Worm (Caenorhabditis elegans) whole organism, L4 larva: Measurements from ENCODE around the gene fut-6.

Source experiments
- D1046.2 ChIP-seq: fragments of 200-800 bp; sonication (Bioruptor generic); IDR thresholded peaks from 2 replicates; pipeline ENCODE4 v1.3.6; 2022; ENCODE audit warnings: missing genetic modification characterization, missing compliant biosample characterization
- F37D6.2 ChIP-seq: sonication (generic microtip); optimal IDR thresholded peaks from 2 replicates; lab custom pipeline; 2016; ENCODE audit warnings: mild to moderate bottlenecking, missing genetic modification characterization, missing compliant biosample characterization
- F49E8.2 ChIP-seq: sonication (generic microtip); optimal IDR thresholded peaks from 2 replicates; lab custom pipeline; 2016; ENCODE audit warnings: missing compliant biosample characterization, mild to moderate bottlenecking, missing genetic modification characterization, borderline replicate concordance
- R02D3.7 ChIP-seq: fragments of 150-350 bp; sonication (generic microtip); optimal IDR thresholded peaks from 3 replicates; lab custom pipeline; 2014; ENCODE audit warnings: missing biosample characterization, missing genetic modification characterization
- T26A8.4 ChIP-seq: fragments of 200-800 bp; sonication (Bioruptor generic); IDR thresholded peaks from 2 replicates; pipeline ENCODE4 v1.3.6; 2022; ENCODE audit warnings: missing genetic modification characterization, missing compliant biosample characterization
- Y105C5A.15 ChIP-seq: fragments of 200-800 bp; sonication (Bioruptor generic); IDR thresholded peaks from 2 replicates; pipeline ENCODE4 v1.3.6; 2022; ENCODE audit warnings: missing genetic modification characterization, missing compliant biosample characterization
- ZK546.5 ChIP-seq, 2 experiments: sonication (generic microtip); optimal IDR thresholded peaks; 2 replicates each; lab custom pipeline; 2017; ENCODE audit warnings: missing biosample characterization in 2 of 2, missing genetic modification characterization in 2 of 2
- aha-1 ChIP-seq: fragments of 150-350 bp; peaks from one replicate; lab custom pipeline; 2014; ENCODE audit warnings: missing biosample characterization, missing genetic modification characterization
- arid-1 ChIP-seq: fragments of 200-800 bp; sonication (Bioruptor generic); conservative IDR thresholded peaks from 2 replicates; pipeline ENCODE4 v1.3.6; 2022; ENCODE audit warnings: missing genetic modification reagents, missing genetic modification characterization, missing compliant biosample characterization
- ceh-28 ChIP-seq: fragments of 150-350 bp; optimal IDR thresholded peaks from 2 replicates; lab custom pipeline; 2014; ENCODE audit warnings: missing biosample characterization, missing genetic modification reagents, missing genetic modification characterization
- ceh-62 ChIP-seq: sonication (generic microtip); optimal IDR thresholded peaks from 2 replicates; lab custom pipeline; 2017; ENCODE audit warnings: missing biosample characterization, missing genetic modification characterization
- ces-1 ChIP-seq: fragments of 150-350 bp; sonication (generic microtip); optimal IDR thresholded peaks from 4 replicates; lab custom pipeline; 2014; ENCODE audit warnings: missing biosample characterization, missing genetic modification reagents, missing genetic modification characterization
- daf-16 ChIP-seq, 3 experiments: sonication (generic microtip); optimal IDR thresholded peaks; 2 replicates each; lab custom pipeline; 2016 to 2017; ENCODE audit warnings: missing genetic modification characterization in 3 of 3, missing genetic modification reagents in 3 of 3, mild to moderate bottlenecking in 2 of 3, missing compliant biosample characterization in 2 of 3, missing biosample characterization in 1 of 3, moderate library complexity in 1 of 3
- daf-19 ChIP-seq: fragments of 200-800 bp; sonication (Bioruptor generic); conservative IDR thresholded peaks from 2 replicates; pipeline ENCODE4 v1.3.6; 2022; ENCODE audit warnings: missing genetic modification characterization, missing compliant biosample characterization
- duxl-1 ChIP-seq: sonication (generic microtip); optimal IDR thresholded peaks from 2 replicates; lab custom pipeline; 2016; ENCODE audit warnings: mild to moderate bottlenecking, missing genetic modification characterization, moderate library complexity, missing compliant biosample characterization; ENCODE audit not compliant: poor library complexity
- dve-1 ChIP-seq: sonication (generic microtip); optimal IDR thresholded peaks from 2 replicates; lab custom pipeline; 2017; ENCODE audit warnings: antibody characterized with exemption, mild to moderate bottlenecking, missing genetic modification characterization, missing compliant biosample characterization; ENCODE audit not compliant: insufficient read depth
- fkh-10 ChIP-seq: fragments of 150-350 bp; optimal IDR thresholded peaks from 2 replicates; lab custom pipeline; 2014; ENCODE audit warnings: missing biosample characterization, missing genetic modification reagents, missing genetic modification characterization
- fos-1 ChIP-seq: fragments of 150-350 bp; optimal IDR thresholded peaks from 2 replicates; lab custom pipeline; 2014; ENCODE audit warnings: missing biosample characterization, missing genetic modification characterization
- hif-1 ChIP-seq, 2 experiments: sonication (generic microtip); optimal IDR thresholded peaks; 2 replicates each; lab custom pipeline; 2016 to 2017; ENCODE audit warnings: missing compliant biosample characterization in 2 of 2, missing genetic modification characterization in 2 of 2, missing genetic modification reagents in 2 of 2, missing genotype in 2 of 2, mild to moderate bottlenecking in 1 of 2
- hlh-11 ChIP-seq: fragments of 200-800 bp; sonication (Bioruptor generic); optimal IDR thresholded peaks from 2 replicates; lab custom pipeline; 2018; ENCODE audit warnings: mild to moderate bottlenecking, missing genetic modification characterization, missing compliant biosample characterization
- lim-7 ChIP-seq: fragments of 200-800 bp; sonication (Bioruptor generic); IDR thresholded peaks from 2 replicates; pipeline ENCODE4 v1.3.6; 2022; ENCODE audit warnings: missing genetic modification characterization, missing compliant biosample characterization
- lin-29 ChIP-seq: fragments of 200-800 bp; sonication (Bioruptor generic); IDR thresholded peaks from 2 replicates; pipeline ENCODE4 v1.3.6; 2022; ENCODE audit warnings: missing genetic modification reagents, missing genetic modification characterization, missing compliant biosample characterization
- lsy-2 ChIP-seq, 2 experiments: fragments of 150-350 bp in 1 of 2; sonication (generic microtip) in 1 of 2; optimal IDR thresholded peaks; 2 replicates each; lab custom pipeline; 2014 to 2017; ENCODE audit warnings: missing biosample characterization in 2 of 2, missing genetic modification characterization in 2 of 2
- mes-2 ChIP-seq: sonication (generic microtip); optimal IDR thresholded peaks from 2 replicates; lab custom pipeline; 2016; ENCODE audit warnings: missing genotype, mild to moderate bottlenecking, missing genetic modification characterization, missing compliant biosample characterization; ENCODE audit not compliant: poor library complexity, severe bottlenecking
- mxl-3 ChIP-seq: fragments of 200-800 bp; sonication (Bioruptor generic); optimal IDR thresholded peaks from 2 replicates; lab custom pipeline; 2018; ENCODE audit warnings: mild to moderate bottlenecking, missing genetic modification characterization, missing compliant biosample characterization
- nhr-10 ChIP-seq: fragments of 150-350 bp; optimal IDR thresholded peaks from 2 replicates; lab custom pipeline; 2014; ENCODE audit warnings: missing biosample characterization, missing genetic modification characterization
- nhr-11 ChIP-seq: fragments of 150-350 bp; optimal IDR thresholded peaks from 2 replicates; lab custom pipeline; 2014; ENCODE audit warnings: missing biosample characterization, missing genetic modification characterization
- nhr-111 ChIP-seq: fragments of 200-800 bp; sonication (Bioruptor generic); optimal IDR thresholded peaks from 2 replicates; lab custom pipeline; 2018; ENCODE audit warnings: mild to moderate bottlenecking, missing genetic modification characterization, missing compliant biosample characterization
- nhr-28 ChIP-seq: fragments of 150-350 bp; optimal IDR thresholded peaks from 2 replicates; lab custom pipeline; 2014; ENCODE audit warnings: missing biosample characterization, missing genetic modification characterization
- nhr-6 ChIP-seq: fragments of 150-350 bp; optimal IDR thresholded peaks from 2 replicates; lab custom pipeline; 2014; ENCODE audit warnings: missing biosample characterization, missing genetic modification characterization
- nhr-77 ChIP-seq: fragments of 150-350 bp; optimal IDR thresholded peaks from 2 replicates; lab custom pipeline; 2014; ENCODE audit warnings: missing biosample characterization, missing genetic modification characterization
- pqm-1 ChIP-seq: sonication (generic microtip); optimal IDR thresholded peaks from 2 replicates; lab custom pipeline; 2017; ENCODE audit warnings: missing biosample characterization, missing genetic modification characterization
- spr-3 ChIP-seq: fragments of 200-800 bp; sonication (Bioruptor generic); optimal IDR thresholded peaks from 2 replicates; lab custom pipeline; 2018; ENCODE audit warnings: mild to moderate bottlenecking, missing genetic modification characterization, missing compliant biosample characterization
- unc-39 ChIP-seq: sonication (generic microtip); optimal IDR thresholded peaks from 2 replicates; lab custom pipeline; 2017; ENCODE audit warnings: missing biosample characterization, missing genetic modification characterization
- zfp-2 ChIP-seq: sonication (generic microtip); optimal IDR thresholded peaks from 2 replicates; lab custom pipeline; 2016; ENCODE audit warnings: mild to moderate bottlenecking, missing genetic modification characterization, missing compliant biosample characterization
- zip-11 ChIP-seq: fragments of 200-800 bp; sonication (Bioruptor generic); IDR thresholded peaks from 2 replicates; pipeline ENCODE4 v1.3.6; 2022; ENCODE audit warnings: missing genetic modification characterization, missing compliant biosample characterization
- ztf-7 ChIP-seq: fragments of 150-350 bp; optimal IDR thresholded peaks from 2 replicates; lab custom pipeline; 2014; ENCODE audit warnings: missing biosample characterization, missing genetic modification characterization

Gene fut-6

DNA sequence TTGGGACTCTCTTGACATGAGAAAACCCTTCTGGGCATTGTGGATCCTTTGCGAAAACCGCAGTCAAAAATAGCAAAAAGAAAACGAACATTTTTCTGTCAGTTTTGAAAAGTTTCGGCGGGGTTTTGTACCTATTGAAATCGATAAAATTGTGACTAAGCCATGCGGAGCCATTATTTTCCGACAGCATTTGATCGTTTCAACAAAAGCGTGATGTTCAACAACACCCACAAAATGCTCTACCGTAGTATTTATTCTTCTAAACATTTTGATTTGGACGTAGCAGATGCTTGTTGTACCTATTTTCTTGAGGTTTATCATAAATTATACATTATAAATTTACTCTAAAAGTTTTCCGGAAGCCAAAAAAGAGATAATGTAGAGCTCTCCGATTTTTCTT lies 39.3 kb downstream of the fut-6 start, which contains the start of gene clec-136:
TSS of gene clec-136 (minus strand) at position 101 of the 400 bp plus-strand sequence.
- no peak for TF ChIP-seq nhr-6 (tag; lab: Kevin White, UChicago)
- no peak for TF ChIP-seq lim-7 (GFP tag; lab: Robert Waterston, UW)
- no peak for TF ChIP-seq nhr-77
- no peak for TF ChIP-seq F49E8.2
- TF ChIP-seq zip-11 (GFP tag; lab: Robert Waterston, UW): no peak
- TF ChIP-seq spr-3 (GFP tag; lab: Kevin White, UChicago): no peak
- TF ChIP-seq unc-39 (tag; lab: Kevin White, UChicago): no peak
- TF ChIP-seq dve-1 (tag; lab: Kevin White, UChicago): no peak
- no peak for TF ChIP-seq hif-1 (tag; optimal IDR thresholded peaks at IDR 0.05; lab: Kevin White, UChicago)
- TF ChIP-seq arid-1 (GFP tag; lab: Robert Waterston, UW): no peak
- no peak for TF ChIP-seq nhr-11
- no peak for TF ChIP-seq ztf-7 (tag; lab: Kevin White, UChicago)
- TF ChIP-seq fos-1 (tag; lab: Kevin White, UChicago): no peak
- no peak for TF ChIP-seq hlh-11
- no peak for TF ChIP-seq zfp-2 (tag; lab: Kevin White, UChicago)
- TF ChIP-seq duxl-1 (tag; lab: Kevin White, UChicago): no peak

DNA sequence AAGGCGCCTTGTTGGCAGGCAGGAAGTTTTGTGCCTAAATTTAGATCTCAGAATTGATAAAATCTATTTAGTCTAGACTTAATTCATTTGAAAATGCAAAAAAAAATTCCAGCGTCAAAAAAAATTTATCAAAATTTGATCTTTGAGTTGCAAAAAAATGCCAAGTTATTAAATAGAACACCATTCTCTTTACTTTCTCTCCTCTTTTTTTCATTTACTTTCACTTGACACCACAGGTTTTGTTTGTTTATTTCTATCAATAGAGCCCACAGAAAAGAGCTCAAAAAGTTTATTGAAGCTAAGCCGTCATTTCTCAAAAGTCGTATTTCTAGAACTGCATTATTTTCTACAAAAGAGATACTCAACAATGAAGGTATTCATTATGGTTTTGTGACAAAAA lies 43.0 kb downstream of the fut-6 start, which contains the start of gene pqn-35:
TSS of gene pqn-35 (plus strand) at position 301 of the 400 bp plus-strand sequence.
- TF ChIP-seq lin-29 (GFP tag; lab: Robert Waterston, UW): no peak
- no peak for TF ChIP-seq lsy-2 (tag; optimal IDR thresholded peaks at IDR 0.05; lab: Kevin White, UChicago)
- TF ChIP-seq pqm-1: no peak
- no peak for TF ChIP-seq Y105C5A.15 (GFP tag; lab: Robert Waterston, UW)
- TF ChIP-seq nhr-10: no peak
- no peak for TF ChIP-seq mes-2
- TF ChIP-seq D1046.2 (GFP tag; lab: Robert Waterston, UW): no peak
- no peak for TF ChIP-seq R02D3.7 (tag; lab: Kevin White, UChicago)
- TF ChIP-seq daf-19 (GFP tag; lab: Robert Waterston, UW): no peak
- TF ChIP-seq ceh-62 (tag; lab: Kevin White, UChicago): no peak
- no peak for TF ChIP-seq mxl-3 (GFP tag; lab: Kevin White, UChicago)
- no peak for TF ChIP-seq T26A8.4
- no peak for TF ChIP-seq nhr-11
- TF ChIP-seq nhr-111 (GFP tag; lab: Kevin White, UChicago): no peak

DNA sequence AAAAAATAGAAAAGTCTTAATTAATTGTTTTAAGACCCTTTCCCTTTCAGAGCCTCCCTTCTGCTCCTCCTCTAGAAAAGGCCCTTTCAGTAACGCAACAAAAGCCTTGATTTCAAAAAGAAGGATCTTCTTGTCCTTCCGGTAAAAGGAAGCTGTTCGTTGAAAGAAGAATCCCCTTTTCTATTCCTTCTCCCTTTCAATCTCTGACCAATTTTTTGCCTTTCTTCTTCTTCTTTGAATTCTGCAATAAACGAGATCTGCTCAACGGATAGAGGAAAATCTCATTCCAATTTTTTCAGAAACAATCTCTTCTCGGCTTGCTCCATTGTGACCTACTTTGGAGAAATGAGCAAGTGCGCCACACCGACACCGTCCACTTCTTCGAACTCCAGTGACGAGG lies 47.7 kb downstream of the fut-6 start, which contains the start of gene F35D11.3:
TSS of gene F35D11.3 (plus strand) at position 300 of the 400 bp plus-strand sequence.
- TF ChIP-seq F37D6.2 (tag; lab: Kevin White, UChicago) (no peak), fkh-10 (GFP tag; lab: Kevin White, UChicago) (peak; percentile 62)

ce11 chrII:4606687-4607297 lies 48.9 kb downstream of the fut-6 start:
- TF ChIP-seq ces-1 (GFP tag; lab: Kevin White, UChicago) (peak; percentile 85), fkh-10 (GFP tag; lab: Kevin White, UChicago) (peak; percentile 76), hlh-11 (peak; percentile 15), nhr-111 (GFP tag; lab: Kevin White, UChicago) (no peak), F49E8.2 (no peak), ZK546.5 (tag; optimal IDR thresholded peaks at IDR 0.05; lab: Kevin White, UChicago) (no peak), zfp-2 (tag; lab: Kevin White, UChicago) (no peak), nhr-28 (tag; lab: Kevin White, UChicago) (peak; percentile 9), daf-16 (GFP tag; optimal IDR thresholded peaks at IDR 0.05; lab: Kevin White, UChicago) (no peak), daf-16 (tag; optimal IDR thresholded peaks at IDR 0.05; lab: Kevin White, UChicago) (peak; percentile 77), aha-1 (peak; percentile 66), ceh-28 (tag; lab: Kevin White, UChicago) (no peak)
